Worm (Caenorhabditis elegans) whole organism, L3 larva: ENCODE measurements around the gene arrd-25.

ENCODE experiments used
- R02D3.7 ChIP-seq: fragments of 150-350 bp; optimal IDR thresholded peaks from 2 replicates; lab custom pipeline; 2014; ENCODE audit warnings: missing biosample characterization, missing genetic modification characterization
- aly-2 ChIP-seq: fragments of 150-350 bp; optimal IDR thresholded peaks from 2 replicates; lab custom pipeline; 2014; ENCODE audit warnings: missing biosample characterization, missing genetic modification characterization
- ama-1 ChIP-seq: fragments of 150-350 bp; optimal IDR thresholded peaks from 2 replicates; lab custom pipeline; 2018
- ceh-28 ChIP-seq: fragments of 150-350 bp; optimal IDR thresholded peaks from 2 replicates; lab custom pipeline; 2014; ENCODE audit warnings: missing biosample characterization, missing genetic modification reagents, missing genetic modification characterization
- ceh-82 ChIP-seq: fragments of 150-350 bp; optimal IDR thresholded peaks from 2 replicates; lab custom pipeline; 2014; ENCODE audit warnings: missing biosample characterization, missing genetic modification characterization
- daf-12 ChIP-seq: fragments of 150-350 bp; optimal IDR thresholded peaks from 2 replicates; lab custom pipeline; 2014; ENCODE audit warnings: missing biosample characterization, missing genetic modification reagents, missing genetic modification characterization
- egl-27 ChIP-seq: sonication (generic microtip); optimal IDR thresholded peaks from 4 replicates; lab custom pipeline; 2017; ENCODE audit warnings: missing biosample characterization, missing genetic modification reagents, missing genetic modification characterization
- elt-1 ChIP-seq: fragments of 150-350 bp; optimal IDR thresholded peaks from 2 replicates; lab custom pipeline; 2014; ENCODE audit warnings: missing biosample characterization, missing genetic modification characterization
- elt-2 ChIP-seq: sonication (generic microtip); optimal IDR thresholded peaks from 2 replicates; lab custom pipeline; 2016; ENCODE audit warnings: missing genetic modification reagents, mild to moderate bottlenecking, missing genetic modification characterization, missing compliant biosample characterization
- elt-3 ChIP-seq, 3 experiments: fragments of 150-350 bp in 1 of 3; sonication (generic microtip) in 2 of 3; optimal IDR thresholded peaks; 2 replicates in 2 of 3; 4 replicates in 1 of 3; lab custom pipeline; 2014 to 2017; ENCODE audit warnings: missing biosample characterization in 3 of 3, missing genetic modification characterization in 3 of 3
- fkh-10 ChIP-seq: sonication (generic microtip); optimal IDR thresholded peaks from 2 replicates; lab custom pipeline; 2017; ENCODE audit warnings: missing biosample characterization, missing genetic modification reagents, missing genetic modification characterization
- fkh-2 ChIP-seq: fragments of 150-350 bp; optimal IDR thresholded peaks from 2 replicates; lab custom pipeline; 2014; ENCODE audit warnings: missing biosample characterization, missing genetic modification reagents, missing genetic modification characterization
- fos-1 ChIP-seq: fragments of 150-350 bp; optimal IDR thresholded peaks from 2 replicates; lab custom pipeline; 2014; ENCODE audit warnings: missing biosample characterization, missing genetic modification characterization
- hmg-11 ChIP-seq: sonication (generic microtip); optimal IDR thresholded peaks from 2 replicates; lab custom pipeline; 2016; ENCODE audit warnings: missing genetic modification characterization, missing compliant biosample characterization
- jun-1 ChIP-seq: fragments of 150-350 bp; optimal IDR thresholded peaks from 2 replicates; lab custom pipeline; 2014; ENCODE audit warnings: missing biosample characterization, missing genetic modification reagents, missing genetic modification characterization
- lin-15B ChIP-seq: fragments of 150-350 bp; optimal IDR thresholded peaks from 2 replicates; lab custom pipeline; 2014; ENCODE audit warnings: missing biosample characterization, missing genetic modification characterization
- lin-39 ChIP-seq: fragments of 150-350 bp; optimal IDR thresholded peaks from 2 replicates; lab custom pipeline; 2018; ENCODE audit warnings: missing biosample characterization, missing genetic modification reagents, missing genetic modification characterization
- mdl-1 ChIP-seq: fragments of 150-350 bp; optimal IDR thresholded peaks from 2 replicates; lab custom pipeline; 2014; ENCODE audit warnings: missing biosample characterization, missing genetic modification characterization
- nfya-1 ChIP-seq: sonication (generic microtip); optimal IDR thresholded peaks from 2 replicates; lab custom pipeline; 2017; ENCODE audit warnings: missing genetic modification characterization, mild to moderate bottlenecking, missing compliant biosample characterization, antibody characterized with exemption, moderate library complexity; ENCODE audit not compliant: insufficient read depth
- nhr-11 ChIP-seq: fragments of 150-350 bp; optimal IDR thresholded peaks from 2 replicates; lab custom pipeline; 2014; ENCODE audit warnings: missing biosample characterization, missing genetic modification characterization
- nhr-23 ChIP-seq: fragments of 150-350 bp; optimal IDR thresholded peaks from 2 replicates; lab custom pipeline; 2014; ENCODE audit warnings: missing biosample characterization, missing genetic modification reagents, missing genetic modification characterization
- nhr-25 ChIP-seq: sonication (generic microtip); optimal IDR thresholded peaks from 2 replicates; lab custom pipeline; 2017; ENCODE audit warnings: missing biosample characterization, missing genetic modification characterization
- nhr-28 ChIP-seq: fragments of 150-350 bp; optimal IDR thresholded peaks from 2 replicates; lab custom pipeline; 2014; ENCODE audit warnings: missing biosample characterization, missing genetic modification characterization
- nhr-43 ChIP-seq: sonication (generic microtip); optimal IDR thresholded peaks from 2 replicates; lab custom pipeline; 2016; ENCODE audit warnings: mild to moderate bottlenecking, missing genetic modification characterization, missing compliant biosample characterization; ENCODE audit not compliant: poor library complexity, severe bottlenecking
- nhr-67 ChIP-seq: fragments of 150-350 bp; optimal IDR thresholded peaks from 2 replicates; lab custom pipeline; 2014; ENCODE audit warnings: missing biosample characterization, missing genetic modification characterization
- nhr-77 ChIP-seq: fragments of 150-350 bp; optimal IDR thresholded peaks from 2 replicates; lab custom pipeline; 2014; ENCODE audit warnings: missing biosample characterization, missing genetic modification characterization
- pha-4 ChIP-seq: fragments of 150-350 bp; optimal IDR thresholded peaks from 2 replicates; lab custom pipeline; 2014; ENCODE audit warnings: missing biosample characterization, missing genetic modification reagents, missing genetic modification characterization
- pqm-1 ChIP-seq: fragments of 150-350 bp; optimal IDR thresholded peaks from 2 replicates; lab custom pipeline; 2017; ENCODE audit warnings: missing biosample characterization, missing genetic modification characterization, inconsistent platforms
- sea-2 ChIP-seq: fragments of 150-350 bp; sonication (generic microtip); optimal IDR thresholded peaks from 4 replicates; lab custom pipeline; 2014; ENCODE audit warnings: missing biosample characterization, missing genetic modification reagents, missing genetic modification characterization
- snpc-4 ChIP-seq: fragments of 150-350 bp; optimal IDR thresholded peaks from 2 replicates; lab custom pipeline; 2014; ENCODE audit warnings: missing biosample characterization, missing genetic modification characterization
- tbx-2 ChIP-seq: sonication (generic microtip); optimal IDR thresholded peaks from 2 replicates; lab custom pipeline; 2016; ENCODE audit warnings: mild to moderate bottlenecking, missing genetic modification characterization, missing compliant biosample characterization
- unc-39 ChIP-seq: sonication (generic microtip); optimal IDR thresholded peaks from 4 replicates; lab custom pipeline; 2017; ENCODE audit warnings: missing biosample characterization, missing genetic modification characterization
- unc-62 ChIP-seq: fragments of 150-350 bp; sonication (generic microtip); optimal IDR thresholded peaks from 4 replicates; lab custom pipeline; 2014; ENCODE audit warnings: missing biosample characterization, missing genetic modification reagents, missing genetic modification characterization
- zag-1 ChIP-seq: fragments of 150-350 bp; optimal IDR thresholded peaks from 2 replicates; lab custom pipeline; 2014; ENCODE audit warnings: missing biosample characterization, missing genetic modification characterization
- ztf-11 ChIP-seq: fragments of 150-350 bp; optimal IDR thresholded peaks from 2 replicates; lab custom pipeline; 2014; ENCODE audit warnings: missing biosample characterization, missing genetic modification characterization

Gene arrd-25

ce11 chrX:14033494-14033893 lies at the start of gene arrd-25:
Gene arrd-25 (plus strand): TSS chrX:14033794.
- TF ChIP-seq pha-4: peak; percentile 38
- no peak for TF ChIP-seq snpc-4 (tag; lab: Kevin White, UChicago)

- TF ChIP-seq zag-1 (tag; lab: Kevin White, UChicago): no peak
- no peak for TF ChIP-seq nhr-77
- TF ChIP-seq nhr-11 (tag; lab: Kevin White, UChicago): no peak
- no peak for TF ChIP-seq fos-1 (tag; lab: Kevin White, UChicago)
- no peak for TF ChIP-seq nfya-1 (tag; lab: Kevin White, UChicago)
- no peak for TF ChIP-seq R02D3.7 (tag; lab: Kevin White, UChicago)
- no peak for TF ChIP-seq elt-3 (tag; optimal IDR thresholded peaks at IDR 0.05; lab: Kevin White, UChicago)
- no peak for TF ChIP-seq egl-27 (tag; lab: Kevin White, UChicago)
- TF ChIP-seq, all 47 proteins: peak for 0
Measured at ce11 chrX:13986307-13986706, 47.3 kb upstream of the arrd-25 start, which contains the start of gene irld-24. Gene irld-24 (plus strand): TSS chrX:13986607.

ce11 chrX:13990680-13991079 lies 42.9 kb upstream of the arrd-25 start, which contains the start of gene C31E10.11:
Gene C31E10.11 (minus strand): TSS chrX:13990780.
- no peak for TF ChIP-seq ceh-28 (tag; lab: Kevin White, UChicago)
- no peak for TF ChIP-seq lin-39 (tag; lab: Kevin White, UChicago)
- no peak for TF ChIP-seq jun-1 (tag; lab: Kevin White, UChicago)
- TF ChIP-seq unc-62 (GFP tag; lab: Kevin White, UChicago): no peak
- no peak for TF ChIP-seq nhr-11 (tag; lab: Kevin White, UChicago)
- no peak for TF ChIP-seq fkh-10 (GFP tag; lab: Kevin White, UChicago)
- TF ChIP-seq nhr-28 (tag; lab: Kevin White, UChicago): no peak
- TF ChIP-seq mdl-1 (tag; lab: Kevin White, UChicago): no peak
- TF ChIP-seq R02D3.7 (tag; lab: Kevin White, UChicago): no peak
- TF ChIP-seq elt-1 (tag; lab: Kevin White, UChicago): no peak
- TF ChIP-seq pqm-1: no peak

ce11 chrX:13995803-13996388 lies 37.7 kb upstream of the arrd-25 start, which contains the start of the genes C31E10.5 and C31E10.6:
Gene C31E10.5 (minus strand): TSS chrX:13995834.
Gene C31E10.6 (plus strand): TSS chrX:13996338.
- peak; percentile 79 for TF ChIP-seq hmg-11 (tag; lab: Kevin White, UChicago)
- no peak for TF ChIP-seq nhr-67 (tag; lab: Kevin White, UChicago)
- TF ChIP-seq aly-2 (tag; lab: Kevin White, UChicago): no peak
- no peak for TF ChIP-seq zag-1 (tag; lab: Kevin White, UChicago)
- no peak for TF ChIP-seq R02D3.7 (tag; lab: Kevin White, UChicago)
- peak; percentile 31 for TF ChIP-seq nhr-25
- no peak for TF ChIP-seq pqm-1
- TF ChIP-seq nhr-43 (tag; lab: Kevin White, UChicago): no peak
- no peak for TF ChIP-seq unc-62 (GFP tag; lab: Kevin White, UChicago)
- no peak for TF ChIP-seq nhr-11 (tag; lab: Kevin White, UChicago)
- TF ChIP-seq fkh-2 (tag; lab: Kevin White, UChicago): no peak
- TF ChIP-seq lin-39 (tag; lab: Kevin White, UChicago): peak; percentile 22
- TF ChIP-seq ceh-82 (tag; lab: Kevin White, UChicago): no peak
- no peak for TF ChIP-seq ceh-28 (tag; lab: Kevin White, UChicago)
- TF ChIP-seq egl-27 (tag; lab: Kevin White, UChicago): no peak
- no peak for TF ChIP-seq sea-2 (GFP tag; lab: Kevin White, UChicago)
- TF ChIP-seq nhr-77: no peak
- TF ChIP-seq nhr-23: peak; percentile 9
- TF ChIP-seq lin-15B: peak; percentile 24
- TF ChIP-seq daf-12 (tag; lab: Kevin White, UChicago): no peak
- TF ChIP-seq elt-3 (tag; optimal IDR thresholded peaks at IDR 0.05; lab: Kevin White, UChicago): no peak
- TF ChIP-seq unc-39: no peak
- peak; percentile 10 for TF ChIP-seq snpc-4 (tag; lab: Kevin White, UChicago)
- no peak for TF ChIP-seq tbx-2 (tag; lab: Kevin White, UChicago)
- TF ChIP-seq ama-1 (lab: Kevin White, UChicago): no peak
- no peak for TF ChIP-seq nfya-1 (tag; lab: Kevin White, UChicago)
- no peak for TF ChIP-seq nhr-28 (tag; lab: Kevin White, UChicago)
- no peak for TF ChIP-seq ztf-11 (tag; lab: Kevin White, UChicago)
- peak; percentile 66 for TF ChIP-seq pha-4
- TF ChIP-seq elt-2 (tag; lab: Kevin White, UChicago): peak; percentile 11
- no peak for TF ChIP-seq fos-1 (tag; lab: Kevin White, UChicago)
- TF ChIP-seq, all 47 proteins: peak for 8
